Worm (Caenorhabditis elegans) whole organism, young adult: Measurements from ENCODE around the gene best-12.

ENCODE experiments used
- B0019.2 ChIP-seq: fragments of 200-800 bp; sonication (Bioruptor generic); conservative IDR thresholded peaks from 2 replicates; pipeline ENCODE4 v1.3.6; 2022; ENCODE audit warnings: missing genetic modification reagents, missing genetic modification characterization, missing compliant biosample characterization
- F22D6.2 ChIP-seq: sonication (generic microtip); optimal IDR thresholded peaks from 2 replicates; lab custom pipeline; 2016; ENCODE audit warnings: mild to moderate bottlenecking, missing genetic modification characterization, missing compliant biosample characterization
- F39B2.1 ChIP-seq: fragments of 200-800 bp; sonication (Bioruptor generic); IDR thresholded peaks from 2 replicates; pipeline ENCODE4 v1.3.6; 2022; ENCODE audit warnings: missing genetic modification reagents, missing genetic modification characterization, missing compliant biosample characterization
- F57C9.4 ChIP-seq: sonication (generic microtip); optimal IDR thresholded peaks from 2 replicates; lab custom pipeline; 2017; ENCODE audit warnings: mild to moderate bottlenecking, missing genetic modification characterization, missing compliant biosample characterization
- Y53F4B.3 ChIP-seq: fragments of 200-800 bp; sonication (Bioruptor generic); IDR thresholded peaks from 2 replicates; pipeline ENCODE4 v1.3.6; 2022; ENCODE audit warnings: missing genetic modification reagents, missing genetic modification characterization, missing compliant biosample characterization
- Y56A3A.18 ChIP-seq: fragments of 200-800 bp; sonication (Bioruptor generic); IDR thresholded peaks from 2 replicates; pipeline ENCODE4 v1.3.6; 2022; ENCODE audit warnings: missing genetic modification reagents, missing genetic modification characterization, missing compliant biosample characterization
- Y67H2A.10 ChIP-seq: fragments of 200-800 bp; sonication (Bioruptor generic); conservative IDR thresholded peaks from 2 replicates; pipeline ENCODE4 v1.3.6; 2022; ENCODE audit warnings: missing genetic modification reagents, missing genetic modification characterization, missing compliant biosample characterization
- akir-1 ChIP-seq: fragments of 200-800 bp; sonication (Bioruptor generic); optimal IDR thresholded peaks from 2 replicates; lab custom pipeline; 2018; ENCODE audit warnings: mild to moderate bottlenecking, missing genetic modification characterization, moderate library complexity, missing compliant biosample characterization
- athp-1 ChIP-seq: sonication (generic microtip); optimal IDR thresholded peaks from 2 replicates; lab custom pipeline; 2017; ENCODE audit warnings: mild to moderate bottlenecking, missing genetic modification characterization, missing compliant biosample characterization
- attf-3 ChIP-seq: fragments of 200-800 bp; sonication (Bioruptor generic); conservative IDR thresholded peaks from 2 replicates; pipeline ENCODE4 v1.3.6; 2022; ENCODE audit warnings: missing genetic modification reagents, missing genetic modification characterization, missing compliant biosample characterization
- cebp-2 ChIP-seq: fragments of 200-800 bp; sonication (Bioruptor generic); IDR thresholded peaks from 2 replicates; pipeline ENCODE4 v1.3.6; 2022; ENCODE audit warnings: missing genetic modification characterization, missing compliant biosample characterization
- dpl-1 ChIP-seq: fragments of 150-350 bp; optimal IDR thresholded peaks from 2 replicates; lab custom pipeline; 2014; ENCODE audit warnings: missing biosample characterization, missing genetic modification reagents, missing genetic modification characterization
- egl-18 ChIP-seq: fragments of 200-800 bp; sonication (Bioruptor generic); IDR thresholded peaks from 2 replicates; pipeline ENCODE4 v1.3.6; 2022; ENCODE audit warnings: missing genetic modification reagents, missing genetic modification characterization, missing compliant biosample characterization
- ekl-4 ChIP-seq: fragments of 200-800 bp; sonication (Bioruptor generic); IDR thresholded peaks from 2 replicates; pipeline ENCODE4 v1.3.6; 2022; ENCODE audit warnings: missing genetic modification reagents, missing genetic modification characterization, missing compliant biosample characterization
- fkh-3 ChIP-seq: sonication (generic microtip); optimal IDR thresholded peaks from 2 replicates; lab custom pipeline; 2016; ENCODE audit warnings: mild to moderate bottlenecking, missing genetic modification characterization, missing compliant biosample characterization
- gei-17 ChIP-seq: fragments of 200-800 bp; sonication (Bioruptor generic); optimal IDR thresholded peaks from 2 replicates; lab custom pipeline; 2018; ENCODE audit warnings: mild to moderate bottlenecking, missing genetic modification characterization, missing compliant biosample characterization
- hlh-12 ChIP-seq: sonication (generic microtip); optimal IDR thresholded peaks from 2 replicates; lab custom pipeline; 2016; ENCODE audit warnings: missing genetic modification characterization, missing compliant biosample characterization
- hrde-1 ChIP-seq: sonication (generic microtip); optimal IDR thresholded peaks from 2 replicates; lab custom pipeline; 2016; ENCODE audit warnings: missing genetic modification characterization, mild to moderate bottlenecking, missing compliant biosample characterization, moderate library complexity, missing genotype, missing genetic modification reagents, borderline replicate concordance
- lin-26 ChIP-seq: fragments of 200-800 bp; sonication (Bioruptor generic); IDR thresholded peaks from 2 replicates; pipeline ENCODE4 v1.3.6; 2022; ENCODE audit warnings: missing genetic modification reagents, missing genetic modification characterization, missing compliant biosample characterization
- lin-35 ChIP-seq, 3 experiments: fragments of 150-350 bp in 2 of 3; sonication (generic microtip) in 1 of 3; optimal IDR thresholded peaks; 2 replicates each; lab custom pipeline; 2014 to 2018; ENCODE audit warnings: missing biosample characterization in 3 of 3, missing genetic modification characterization in 3 of 3, missing genetic modification reagents in 3 of 3
- lin-54 ChIP-seq: fragments of 200-800 bp; sonication (Bioruptor generic); optimal IDR thresholded peaks from 2 replicates; lab custom pipeline; 2018; ENCODE audit warnings: mild to moderate bottlenecking, missing genetic modification characterization, missing compliant biosample characterization
- madf-6 ChIP-seq: fragments of 200-800 bp; sonication (Bioruptor generic); IDR thresholded peaks from 2 replicates; pipeline ENCODE4 v1.3.6; 2022; ENCODE audit warnings: missing genetic modification reagents, missing genetic modification characterization, missing compliant biosample characterization
- mcd-1 ChIP-seq: fragments of 200-800 bp; sonication (Bioruptor generic); IDR thresholded peaks from 2 replicates; pipeline ENCODE4 v1.3.6; 2022; ENCODE audit warnings: missing genetic modification reagents, missing genetic modification characterization, missing compliant biosample characterization
- nfya-2 ChIP-seq: fragments of 200-800 bp; sonication (Bioruptor generic); IDR thresholded peaks from 2 replicates; pipeline ENCODE4 v1.3.6; 2022; ENCODE audit warnings: missing genetic modification reagents, missing genetic modification characterization, missing compliant biosample characterization
- nfyb-1 ChIP-seq: fragments of 200-800 bp; sonication (Bioruptor generic); IDR thresholded peaks from 2 replicates; pipeline ENCODE4 v1.3.6; 2022; ENCODE audit warnings: missing genetic modification reagents, missing genetic modification characterization, missing compliant biosample characterization
- nhr-120 ChIP-seq: fragments of 200-800 bp; sonication (Bioruptor generic); IDR thresholded peaks from 2 replicates; pipeline ENCODE4 v1.3.6; 2022; ENCODE audit warnings: missing genetic modification characterization, missing compliant biosample characterization
- nhr-27 ChIP-seq: fragments of 200-800 bp; sonication (Bioruptor generic); optimal IDR thresholded peaks from 2 replicates; lab custom pipeline; 2018; ENCODE audit warnings: mild to moderate bottlenecking, missing genetic modification characterization, moderate library complexity, missing compliant biosample characterization
- rcor-1 ChIP-seq: fragments of 200-800 bp; sonication (Bioruptor generic); IDR thresholded peaks from 2 replicates; pipeline ENCODE4 v1.3.6; 2022; ENCODE audit warnings: missing genetic modification reagents, missing genetic modification characterization, missing compliant biosample characterization
- repo-1 ChIP-seq: sonication (generic microtip); optimal IDR thresholded peaks from 2 replicates; lab custom pipeline; 2017; ENCODE audit warnings: mild to moderate bottlenecking, missing genetic modification characterization, missing compliant biosample characterization
- sdz-38 ChIP-seq: sonication (generic microtip); optimal IDR thresholded peaks from 2 replicates; lab custom pipeline; 2016; ENCODE audit warnings: missing genotype, missing genetic modification characterization, missing compliant biosample characterization
- unc-130 ChIP-seq: sonication (generic microtip); optimal IDR thresholded peaks from 2 replicates; lab custom pipeline; 2016; ENCODE audit warnings: missing genetic modification reagents, missing genetic modification characterization, missing compliant biosample characterization
- xnd-1 ChIP-seq: sonication (generic microtip); optimal IDR thresholded peaks from 2 replicates; lab custom pipeline; 2016; ENCODE audit warnings: missing genotype, missing genetic modification reagents, missing genetic modification characterization, missing compliant biosample characterization
- ztf-18 ChIP-seq: sonication (generic microtip); optimal IDR thresholded peaks from 2 replicates; lab custom pipeline; 2016; ENCODE audit warnings: missing genotype, mild to moderate bottlenecking, missing genetic modification characterization, missing compliant biosample characterization
- ztf-28 ChIP-seq: fragments of 200-800 bp; sonication (Bioruptor generic); IDR thresholded peaks from 2 replicates; pipeline ENCODE4 v1.3.6; 2022; ENCODE audit warnings: missing genetic modification reagents, missing genetic modification characterization, missing compliant biosample characterization
- ztf-6 ChIP-seq: fragments of 200-800 bp; sonication (Bioruptor generic); IDR thresholded peaks from 2 replicates; pipeline ENCODE4 v1.3.6; 2022; ENCODE audit warnings: missing genetic modification reagents, missing genetic modification characterization, missing compliant biosample characterization

best-12 gene

ce11 chrV:16009564-16009963, 39.7 kb upstream of the best-12 start, which contains the start of gene str-233:
TSS of gene str-233 (minus strand) at chrV:16009664.
- no peak for TF ChIP-seq ztf-6 (GFP tag; lab: Robert Waterston, UW)
- TF ChIP-seq repo-1: no peak
- TF ChIP-seq, all 124 proteins: peak for 0

DNA sequence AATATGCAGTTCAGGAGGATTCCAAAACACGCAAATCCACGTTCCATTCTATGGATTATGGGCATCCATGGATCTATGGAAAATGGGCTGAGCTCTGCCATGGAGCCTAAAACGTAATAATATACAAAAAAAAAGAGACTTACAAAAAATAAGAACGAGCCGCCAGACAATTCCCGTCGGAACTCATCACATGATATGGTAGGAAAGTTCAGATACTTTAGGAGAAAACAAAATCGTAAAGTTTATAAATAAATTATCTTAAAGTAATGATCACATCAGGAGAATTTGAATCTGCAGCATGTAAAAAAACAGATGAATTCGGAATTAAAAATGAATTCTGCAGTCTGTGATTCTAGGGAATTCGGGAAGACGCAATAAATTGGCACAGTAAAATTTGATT, 33.6 kb upstream of the best-12 start, which contains the start of gene str-232:
TSS of gene str-232 (minus strand) at position 101 of the 400 bp plus-strand sequence.
- TF ChIP-seq akir-1: no peak
- no peak for TF ChIP-seq ztf-18 (tag; lab: Kevin White, UChicago)
- TF ChIP-seq madf-6 (GFP tag; lab: Robert Waterston, UW): no peak

ce11 chrV:16016977-16017376, 32.3 kb upstream of the best-12 start:
- TF ChIP-seq dpl-1 (GFP tag; lab: Kevin White, UChicago): no peak
- TF ChIP-seq F39B2.1 (GFP tag; lab: Robert Waterston, UW): no peak
- no peak for TF ChIP-seq Y56A3A.18 (GFP tag; lab: Robert Waterston, UW)
- TF ChIP-seq hrde-1 (tag; lab: Kevin White, UChicago): no peak
- no peak for TF ChIP-seq nfya-2 (GFP tag; lab: Robert Waterston, UW)
- no peak for TF ChIP-seq ekl-4 (GFP tag; lab: Robert Waterston, UW)
- no peak for TF ChIP-seq athp-1
- TF ChIP-seq mcd-1 (GFP tag; lab: Robert Waterston, UW): no peak
- no peak for TF ChIP-seq sdz-38 (tag; lab: Kevin White, UChicago)
- TF ChIP-seq Y53F4B.3: no peak
- TF ChIP-seq fkh-3 (tag; lab: Kevin White, UChicago): no peak
- TF ChIP-seq lin-54 (GFP tag; lab: Kevin White, UChicago): no peak
- TF ChIP-seq lin-35 (GFP tag; optimal IDR thresholded peaks at IDR 0.05; lab: Kevin White, UChicago): no peak
- no peak for TF ChIP-seq ztf-28 (GFP tag; lab: Robert Waterston, UW)
- TF ChIP-seq F57C9.4: no peak
- TF ChIP-seq nhr-27 (tag; lab: Kevin White, UChicago): no peak
- TF ChIP-seq madf-6 (GFP tag; lab: Robert Waterston, UW): no peak

DNA sequence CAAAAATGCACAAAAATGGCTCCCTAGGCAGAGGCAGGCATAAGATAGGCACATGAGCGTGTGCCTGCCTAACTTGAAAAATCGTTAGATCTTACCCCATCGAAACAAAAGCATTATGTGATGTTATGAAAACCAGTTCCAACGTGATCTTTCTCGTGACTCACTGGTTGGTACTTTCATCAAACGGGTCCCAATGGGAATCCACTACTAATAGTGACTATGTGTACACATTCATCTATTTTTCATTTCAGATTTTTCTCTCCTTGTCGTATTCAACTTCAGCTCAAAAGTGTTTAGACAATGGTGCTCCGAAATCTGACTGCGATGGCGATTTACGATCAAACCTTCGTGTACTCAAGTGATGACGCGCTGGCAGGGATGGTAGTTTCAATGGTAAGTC, 31.6 kb upstream of the best-12 start, which contains the start of gene srx-43:
TSS of gene srx-43 (plus strand) at position 301 of the 400 bp plus-strand sequence.
- TF ChIP-seq lin-26: no peak

- TF ChIP-seq madf-6 (GFP tag; lab: Robert Waterston, UW) (no peak), mcd-1 (GFP tag; lab: Robert Waterston, UW) (no peak), egl-18 (GFP tag; lab: Robert Waterston, UW) (no peak), Y67H2A.10 (GFP tag; lab: Robert Waterston, UW) (no peak), hrde-1 (tag; lab: Kevin White, UChicago) (no peak), nfyb-1 (no peak), rcor-1 (GFP tag; lab: Robert Waterston, UW) (no peak), F22D6.2 (tag; lab: Kevin White, UChicago) (no peak), nfya-2 (GFP tag; lab: Robert Waterston, UW) (no peak), attf-3 (GFP tag; lab: Robert Waterston, UW) (no peak), B0019.2 (no peak), gei-17 (GFP tag; lab: Kevin White, UChicago) (no peak), nhr-120 (no peak), hlh-12 (no peak), unc-130 (GFP tag; lab: Kevin White, UChicago) (no peak), cebp-2 (GFP tag; lab: Robert Waterston, UW) (no peak), xnd-1 (tag; lab: Kevin White, UChicago) (no peak)
- TF ChIP-seq, all 124 proteins: peak for 0
Measured at ce11 chrV:16020042-16020441, 29.2 kb upstream of the best-12 start, which contains the start of gene srx-44. TSS of gene srx-44 (plus strand) at chrV:16020342.
